Worm (Caenorhabditis elegans) whole organism, L3 larva: ENCODE measurements around the gene Y67D8A.2.

Experiments used
- ZK546.5 ChIP-seq: sonication (generic microtip); optimal IDR thresholded peaks from 2 replicates; lab custom pipeline; 2017; ENCODE audit warnings: missing biosample characterization, missing genetic modification characterization
- ama-1 ChIP-seq: fragments of 150-350 bp; optimal IDR thresholded peaks from 2 replicates; lab custom pipeline; 2018
- elt-3 ChIP-seq, 3 experiments: fragments of 150-350 bp in 1 of 3; sonication (generic microtip) in 2 of 3; optimal IDR thresholded peaks; 2 replicates in 2 of 3; 4 replicates in 1 of 3; lab custom pipeline; 2014 to 2017; ENCODE audit warnings: missing biosample characterization in 3 of 3, missing genetic modification characterization in 3 of 3
- fos-1 ChIP-seq: fragments of 150-350 bp; optimal IDR thresholded peaks from 2 replicates; lab custom pipeline; 2014; ENCODE audit warnings: missing biosample characterization, missing genetic modification characterization
- hmg-11 ChIP-seq: sonication (generic microtip); optimal IDR thresholded peaks from 2 replicates; lab custom pipeline; 2016; ENCODE audit warnings: missing genetic modification characterization, missing compliant biosample characterization
- nhr-12 ChIP-seq: fragments of 150-350 bp; optimal IDR thresholded peaks from 2 replicates; lab custom pipeline; 2014; ENCODE audit warnings: missing biosample characterization, missing genetic modification characterization
- nhr-237 ChIP-seq: fragments of 150-350 bp; optimal IDR thresholded peaks from 2 replicates; lab custom pipeline; 2014; ENCODE audit warnings: missing biosample characterization, missing genetic modification characterization
- nhr-67 ChIP-seq: fragments of 150-350 bp; optimal IDR thresholded peaks from 2 replicates; lab custom pipeline; 2014; ENCODE audit warnings: missing biosample characterization, missing genetic modification characterization
- nhr-76 ChIP-seq: fragments of 150-350 bp; sonication (generic microtip); optimal IDR thresholded peaks from 5 replicates; lab custom pipeline; 2014; ENCODE audit warnings: missing biosample characterization, missing genetic modification characterization
- pha-4 ChIP-seq: fragments of 150-350 bp; optimal IDR thresholded peaks from 2 replicates; lab custom pipeline; 2014; ENCODE audit warnings: missing biosample characterization, missing genetic modification reagents, missing genetic modification characterization
- skn-1 ChIP-seq: fragments of 150-350 bp; optimal IDR thresholded peaks from 2 replicates; lab custom pipeline; 2014; ENCODE audit warnings: missing biosample characterization, missing genetic modification characterization
- tbx-2 ChIP-seq: sonication (generic microtip); optimal IDR thresholded peaks from 2 replicates; lab custom pipeline; 2016; ENCODE audit warnings: mild to moderate bottlenecking, missing genetic modification characterization, missing compliant biosample characterization
- unc-62 ChIP-seq: fragments of 150-350 bp; sonication (generic microtip); optimal IDR thresholded peaks from 4 replicates; lab custom pipeline; 2014; ENCODE audit warnings: missing biosample characterization, missing genetic modification reagents, missing genetic modification characterization

DNA sequence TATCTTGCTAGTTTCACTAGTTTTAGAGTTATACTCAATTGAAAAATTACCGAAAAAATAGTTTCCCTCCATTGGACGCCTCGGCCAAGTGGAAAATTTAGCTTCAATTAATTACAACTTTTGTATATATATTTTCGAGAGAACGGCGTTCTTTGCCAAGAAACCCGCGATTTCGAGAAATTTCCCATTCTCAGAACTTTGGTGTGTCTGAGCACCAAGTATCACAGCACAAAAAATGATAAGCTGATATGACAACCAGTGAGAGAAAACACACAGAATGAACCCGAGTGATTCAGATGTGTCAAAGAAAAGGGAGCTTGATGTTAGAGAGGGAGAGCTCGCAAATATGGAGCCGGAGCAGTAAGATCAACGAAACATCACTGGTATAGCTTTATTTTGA is 23.2 kb upstream of the Y67D8A.2 start:
- TF ChIP-seq unc-62 (GFP tag; lab: Kevin White, UChicago) (no peak), nhr-67 (tag; lab: Kevin White, UChicago) (no peak), fos-1 (tag; lab: Kevin White, UChicago) (no peak), ZK546.5 (tag; lab: Kevin White, UChicago) (no peak), nhr-237 (tag; lab: Kevin White, UChicago) (no peak), hmg-11 (tag; lab: Kevin White, UChicago) (no peak), elt-3 (tag; optimal IDR thresholded peaks at IDR 0.05; lab: Kevin White, UChicago) (no peak), tbx-2 (tag; lab: Kevin White, UChicago) (no peak), skn-1 (tag; lab: Kevin White, UChicago) (no peak), nhr-76 (tag; lab: Kevin White, UChicago) (no peak), ama-1 (lab: Kevin White, UChicago) (no peak), nhr-12 (tag; lab: Kevin White, UChicago) (no peak), pha-4 (tag; lab: Kevin White, UChicago) (no peak)
